Worm (Caenorhabditis elegans): ENCODE measurements around the gene F31E8.4.
A peak's percentile ranks its signal among the peaks of the same experiment; 100 is the strongest.

The F31E8.4 gene

ce11 chrII:6824524-6824923 lies 24.6 kb upstream of the F31E8.4 start (continued):
- TF ChIP-seq zfp-3 (GFP tag; conservative IDR thresholded peaks at IDR 0.05) (no peak), spr-3 (GFP tag; optimal IDR thresholded peaks at IDR 0.05) (no peak), Y5F2A.4 (GFP tag; optimal IDR thresholded peaks at IDR 0.05) (no peak), spr-1 (tag; optimal IDR thresholded peaks at IDR 0.05) (no peak), lin-29 (GFP tag; IDR thresholded peaks at IDR 0.05) (no peak), dpl-1 (GFP tag; optimal IDR thresholded peaks at IDR 0.05) (no peak), nhr-10 (tag; optimal IDR thresholded peaks at IDR 0.05) (no peak), mes-2 (tag; optimal IDR thresholded peaks at IDR 0.05; ENCODE audit: poor library complexity, severe bottlenecking) (no peak), ZK546.5 (tag; optimal IDR thresholded peaks at IDR 0.05) (no peak), arid-1 (GFP tag; conservative IDR thresholded peaks at IDR 0.05) (no peak), snpc-1.2 (GFP tag; IDR thresholded peaks at IDR 0.05) (no peak), daf-8 (GFP tag; IDR thresholded peaks at IDR 0.05) (no peak), nhr-41 (GFP tag; IDR thresholded peaks at IDR 0.05) (no peak), nhr-25 (tag; optimal IDR thresholded peaks at IDR 0.05; ENCODE audit: borderline replicate concordance, insufficient read depth) (no peak), F37D6.2 (tag; optimal IDR thresholded peaks at IDR 0.05) (no peak), unc-130 (GFP tag; optimal IDR thresholded peaks at IDR 0.05) (no peak), dmd-9 (GFP tag; IDR thresholded peaks at IDR 0.05) (no peak), aly-2 (tag; optimal IDR thresholded peaks at IDR 0.05) (no peak), jun-1 (tag; optimal IDR thresholded peaks at IDR 0.05) (no peak), skn-1 (tag; optimal IDR thresholded peaks at IDR 0.05) (no peak), nhr-77 (tag; optimal IDR thresholded peaks at IDR 0.05) (peak; percentile 51), F10B5.3 (tag; optimal IDR thresholded peaks at IDR 0.05) (no peak), lin-1 (GFP tag; IDR thresholded peaks at IDR 0.05) (no peak), F44E2.7 (GFP tag; IDR thresholded peaks at IDR 0.05) (no peak), T26A8.4 (GFP tag; IDR thresholded peaks at IDR 0.05) (no peak), zip-11 (GFP tag; IDR thresholded peaks at IDR 0.05) (no peak), R02D3.7 (tag; optimal IDR thresholded peaks at IDR 0.05) (no peak), lin-13 (GFP tag; optimal IDR thresholded peaks at IDR 0.05) (no peak), fkh-10 (GFP tag; optimal IDR thresholded peaks at IDR 0.05) (no peak), nhr-11 (tag; optimal IDR thresholded peaks at IDR 0.05) (no peak), Y48G9A.11 (GFP tag; IDR thresholded peaks at IDR 0.05) (no peak), gei-8 (GFP tag; optimal IDR thresholded peaks at IDR 0.05) (no peak), set-16 (GFP tag; IDR thresholded peaks at IDR 0.05) (no peak), lsy-2 (tag; optimal IDR thresholded peaks at IDR 0.05) (no peak), tag-97 (GFP tag; IDR thresholded peaks at IDR 0.05) (no peak), nhr-237 (tag; optimal IDR thresholded peaks at IDR 0.05) (no peak), mxl-2 (GFP tag; conservative IDR thresholded peaks at IDR 0.05) (no peak), nhr-42 (GFP tag; IDR thresholded peaks at IDR 0.05) (no peak), hmg-1.1 (GFP tag; IDR thresholded peaks at IDR 0.05) (no peak), F26F4.8 (GFP tag; conservative IDR thresholded peaks at IDR 0.05) (no peak), nhr-102 (tag; optimal IDR thresholded peaks at IDR 0.05) (no peak), ZK337.2 (GFP tag; IDR thresholded peaks at IDR 0.05) (no peak), egl-43 (GFP tag; IDR thresholded peaks at IDR 0.05) (no peak), madf-9 (GFP tag; conservative IDR thresholded peaks at IDR 0.05) (no peak), Y75B8A.6 (GFP tag; IDR thresholded peaks at IDR 0.05) (no peak), rbr-2 (tag; optimal IDR thresholded peaks at IDR 0.05) (no peak), aha-1 (tag) (peak; percentile 92), ama-1 (optimal IDR thresholded peaks at IDR 0.05) (no peak), dve-1 (tag; optimal IDR thresholded peaks at IDR 0.05; ENCODE audit: insufficient read depth) (peak; percentile 58), hlh-30 (tag; optimal IDR thresholded peaks at IDR 0.05; ENCODE audit: insufficient read depth) (peak; percentile 41), sdz-12 (GFP tag; optimal IDR thresholded peaks at IDR 0.05) (no peak), lir-3 (tag; optimal IDR thresholded peaks at IDR 0.05) (no peak), dmd-8 (GFP tag; IDR thresholded peaks at IDR 0.05) (no peak)

All from whole organism, L4 larva.